Fruit fly (Drosophila melanogaster) whole organism, pupa: Measurements from ENCODE around the gene Pdp1.

ENCODE experiments used
- CG10348 ChIP-seq: fragments of 200-800 bp; sonication (Bioruptor generic); IDR thresholded peaks from 2 replicates; pipeline ENCODE4 v1.3.6; 2022; ENCODE audit warnings: missing biosample characterization, missing genetic modification characterization
- CG12605 ChIP-seq: fragments of 200-800 bp; sonication (Bioruptor generic); IDR thresholded peaks from 2 replicates; pipeline ENCODE4 v1.3.6; 2022; ENCODE audit warnings: missing biosample characterization, missing genetic modification characterization
- CG13204 ChIP-seq: fragments of 200-800 bp; sonication (Bioruptor generic); optimal IDR thresholded peaks from 2 replicates; lab custom pipeline; 2018; ENCODE audit warnings: missing biosample characterization, mild to moderate bottlenecking, missing genetic modification characterization, moderate library complexity
- CG14655 ChIP-seq: fragments of 200-800 bp; sonication (Bioruptor generic); optimal IDR thresholded peaks from 3 replicates; lab custom pipeline; 2017; ENCODE audit warnings: mild to moderate bottlenecking, missing biosample characterization, missing genetic modification reagents, missing genetic modification characterization
- CG15710 ChIP-seq: fragments of 200-800 bp; sonication (Bioruptor generic); optimal IDR thresholded peaks from 2 replicates; lab custom pipeline; 2018; ENCODE audit warnings: missing biosample characterization, mild to moderate bottlenecking, missing genetic modification characterization, moderate library complexity
- CG34367 ChIP-seq: fragments of 200-800 bp; sonication (Bioruptor generic); optimal IDR thresholded peaks from 2 replicates; lab custom pipeline; 2018; ENCODE audit warnings: missing biosample characterization, mild to moderate bottlenecking, missing genetic modification characterization
- CG4496 ChIP-seq: fragments of 200-800 bp; sonication (Bioruptor generic); IDR thresholded peaks from 3 replicates; pipeline ENCODE4 v1.3.6; 2022; ENCODE audit warnings: missing biosample characterization, missing genetic modification characterization
- CG8301 ChIP-seq: fragments of 200-800 bp; sonication (Bioruptor generic); optimal IDR thresholded peaks from 2 replicates; lab custom pipeline; 2018; ENCODE audit warnings: missing biosample characterization, mild to moderate bottlenecking, missing genetic modification characterization
- D1 ChIP-seq: fragments of 200-800 bp; sonication (Bioruptor generic); optimal IDR thresholded peaks from 2 replicates; lab custom pipeline; 2018; ENCODE audit warnings: missing biosample characterization, mild to moderate bottlenecking, missing genetic modification characterization, moderate library complexity
- EcR ChIP-seq: fragments of 200-800 bp; sonication (Bioruptor generic); optimal IDR thresholded peaks from 3 replicates; lab custom pipeline; 2019; ENCODE audit warnings: missing biosample characterization, missing genetic modification characterization, mild to moderate bottlenecking, moderate library complexity, missing genetic modification reagents
- Pif1A ChIP-seq: fragments of 200-800 bp; sonication (Bioruptor generic); optimal IDR thresholded peaks from 3 replicates; lab custom pipeline; 2016; ENCODE audit warnings: missing biosample characterization, missing genetic modification characterization
- Snoo ChIP-seq: fragments of 200-800 bp; sonication (Bioruptor generic); optimal IDR thresholded peaks from 3 replicates; lab custom pipeline; 2017; ENCODE audit warnings: missing biosample characterization, mild to moderate bottlenecking, missing genetic modification characterization, inconsistent platforms
- gl ChIP-seq: fragments of 200-800 bp; sonication (Bioruptor generic); optimal IDR thresholded peaks from 2 replicates; lab custom pipeline; 2018; ENCODE audit warnings: missing biosample characterization, mild to moderate bottlenecking, missing genetic modification characterization
- rn ChIP-seq: fragments of 200-800 bp; sonication (Bioruptor generic); IDR thresholded peaks from 2 replicates; pipeline ENCODE4 v1.3.6; 2022; ENCODE audit warnings: missing biosample characterization, missing genetic modification characterization

Gene Pdp1

dm6 chr3L:7772160-7772798, 94.9 kb downstream of the Pdp1 start:
- TF ChIP-seq CG8301 (tag; lab: Kevin White, UChicago): no peak
- TF ChIP-seq rn: no peak
- TF ChIP-seq CG34367: no peak
- TF ChIP-seq CG4496: no peak
- no peak for TF ChIP-seq CG14655 (GFP tag; lab: Kevin White, UChicago)
- no peak for TF ChIP-seq D1 (tag; lab: Kevin White, UChicago)
- no peak for TF ChIP-seq Pif1A (GFP tag; lab: Kevin White, UChicago)

- TF ChIP-seq EcR (GFP tag; lab: Kevin White, UChicago) (no peak), CG4496 (no peak), rn (no peak), Snoo (tag; lab: Kevin White, UChicago) (no peak), CG13204 (GFP tag; lab: Kevin White, UChicago) (no peak), CG12605 (no peak), gl (tag; lab: Kevin White, UChicago) (no peak), CG10348 (GFP tag; lab: Robert Waterston, UW) (no peak), CG15710 (tag; lab: Kevin White, UChicago) (no peak), CG14655 (GFP tag; lab: Kevin White, UChicago) (no peak)
Observed at dm6 chr3L:7768252-7768651, 98.9 kb downstream of the Pdp1 start, which contains the start of gene CG32371. Gene CG32371 (minus strand): TSS chr3L:7768352.
